Worm (Caenorhabditis elegans): ENCODE measurements around the gene spe-18.

spe-18 gene

DNA sequence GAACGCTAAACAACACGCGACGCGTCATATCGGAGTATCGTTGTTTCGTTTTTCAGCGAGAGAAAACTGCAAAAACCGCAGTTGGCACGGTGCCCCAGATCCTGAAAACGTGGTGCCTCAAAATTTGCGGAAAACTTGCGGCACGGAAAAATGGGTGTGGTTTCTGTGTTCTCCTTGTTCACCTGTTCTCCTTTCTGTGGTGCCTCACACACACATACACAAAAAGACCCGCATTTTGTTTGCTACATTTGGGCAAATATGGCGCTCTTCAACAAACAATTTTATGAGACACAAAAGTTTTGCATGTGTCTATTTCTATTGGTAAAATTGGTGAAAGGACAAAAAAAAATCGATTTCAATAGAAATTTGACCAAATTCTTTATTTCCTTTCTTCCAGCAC lies 45.6 kb upstream of the spe-18 start:
- TF ChIP-seq unc-39 (tag; optimal IDR thresholded peaks at IDR 0.05) (no peak), ztf-1 (GFP tag; conservative IDR thresholded peaks at IDR 0.05) (no peak), nhr-129 (tag; optimal IDR thresholded peaks at IDR 0.05) (no peak), blmp-1 (tag; optimal IDR thresholded peaks at IDR 0.05; ENCODE audit: insufficient read depth) (no peak), crh-2 (tag; optimal IDR thresholded peaks at IDR 0.05) (no peak), nhr-25 (tag; optimal IDR thresholded peaks at IDR 0.05) (no peak)

- TF ChIP-seq lin-13 (GFP tag; optimal IDR thresholded peaks at IDR 0.05) (no peak), unc-55 (GFP tag; optimal IDR thresholded peaks at IDR 0.05) (peak; percentile 35), fos-1 (tag; optimal IDR thresholded peaks at IDR 0.05) (peak; percentile 69), elt-1 (tag; optimal IDR thresholded peaks at IDR 0.05) (no peak), C34F6.9 (tag; optimal IDR thresholded peaks at IDR 0.05) (peak; percentile 28), F13H6.1 (tag; optimal IDR thresholded peaks at IDR 0.05) (peak; percentile 22), lsy-2 (tag; optimal IDR thresholded peaks at IDR 0.05) (peak in 1 of 2 experiments; percentile 23), nhr-129 (tag; optimal IDR thresholded peaks at IDR 0.05) (peak; percentile 64), nhr-237 (tag; optimal IDR thresholded peaks at IDR 0.05) (no peak), sem-4 (tag; optimal IDR thresholded peaks at IDR 0.05) (peak; percentile 13)
Measured at ce11 chrII:13196689-13197280, 43.6 kb upstream of the spe-18 start.

DNA sequence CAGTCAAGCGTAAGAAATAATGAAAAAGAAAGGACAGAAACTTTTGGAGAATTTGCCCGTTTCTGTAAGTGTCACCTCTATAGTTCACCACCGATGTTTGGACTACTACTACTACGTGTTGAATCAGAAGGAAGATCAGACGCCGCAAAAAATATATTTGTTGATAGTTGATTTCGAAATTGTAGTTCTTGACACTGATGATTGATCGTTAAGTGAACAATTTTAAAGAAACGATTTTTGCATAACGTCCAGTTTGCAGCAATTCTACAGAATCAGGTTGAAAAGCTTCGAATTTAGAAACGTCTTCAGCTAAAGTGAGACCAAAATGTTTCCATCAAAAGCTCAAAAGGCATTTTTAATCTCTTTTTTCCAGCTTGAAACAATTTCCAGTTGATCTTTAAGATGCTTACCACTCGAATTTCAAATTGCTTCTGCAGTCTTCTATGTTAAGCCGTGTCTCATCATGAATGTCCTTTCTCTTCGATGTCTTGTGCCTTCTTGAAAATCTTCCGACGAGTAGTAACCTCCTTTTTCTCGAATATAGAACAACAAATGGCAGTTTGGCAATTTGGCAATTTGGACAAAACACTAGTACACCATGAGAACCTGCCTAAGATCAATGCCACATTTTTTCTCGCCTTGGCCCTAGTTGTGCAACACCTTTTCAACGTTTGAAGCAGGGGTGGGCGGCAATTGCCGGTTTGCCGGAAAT lies 42.7 kb upstream of the spe-18 start:
- TF ChIP-seq mab-5 (tag; optimal IDR thresholded peaks at IDR 0.05) (no peak), nhr-25 (tag; optimal IDR thresholded peaks at IDR 0.05) (peak; percentile 10)

- TF ChIP-seq nhr-129 (tag; optimal IDR thresholded peaks at IDR 0.05) (peak; percentile 87), lin-11 (tag; optimal IDR thresholded peaks at IDR 0.05) (no peak), sma-9 (GFP tag; optimal IDR thresholded peaks at IDR 0.05) (peak; percentile 64), sma-9 (tag; optimal IDR thresholded peaks at IDR 0.05) (no peak), F13H6.1 (tag; optimal IDR thresholded peaks at IDR 0.05) (peak; percentile 66), peb-1 (tag; optimal IDR thresholded peaks at IDR 0.05) (no peak), skn-1 (tag; optimal IDR thresholded peaks at IDR 0.05) (no peak), C34F6.9 (tag; optimal IDR thresholded peaks at IDR 0.05) (peak; percentile 83), egl-27 (tag; optimal IDR thresholded peaks at IDR 0.05) (no peak), nhr-23 (tag; optimal IDR thresholded peaks at IDR 0.05) (no peak), ceh-16 (tag; optimal IDR thresholded peaks at IDR 0.05) (no peak), nhr-11 (tag; optimal IDR thresholded peaks at IDR 0.05) (no peak), R02D3.7 (tag; optimal IDR thresholded peaks at IDR 0.05) (no peak), sma-3 (GFP tag; optimal IDR thresholded peaks at IDR 0.05) (peak; percentile 0), aly-2 (tag; optimal IDR thresholded peaks at IDR 0.05) (no peak), elt-1 (tag; optimal IDR thresholded peaks at IDR 0.05) (no peak), blmp-1 (tag; optimal IDR thresholded peaks at IDR 0.05; ENCODE audit: insufficient read depth) (no peak), fos-1 (tag; optimal IDR thresholded peaks at IDR 0.05) (peak; percentile 80), ztf-1 (GFP tag; conservative IDR thresholded peaks at IDR 0.05) (no peak), Y55F3AM.14 (GFP tag; optimal IDR thresholded peaks at IDR 0.05) (no peak), gmeb-1 (tag; optimal IDR thresholded peaks at IDR 0.05) (no peak), ztf-11 (tag; optimal IDR thresholded peaks at IDR 0.05) (no peak), nhr-6 (tag; optimal IDR thresholded peaks at IDR 0.05) (peak; percentile 58), nhr-21 (tag; optimal IDR thresholded peaks at IDR 0.05) (peak; percentile 3), nhr-77 (tag; optimal IDR thresholded peaks at IDR 0.05) (no peak), lsy-2 (tag; optimal IDR thresholded peaks at IDR 0.05) (peak; percentile 21 to 67), crh-2 (tag; optimal IDR thresholded peaks at IDR 0.05) (peak; percentile 79), mab-5 (tag; optimal IDR thresholded peaks at IDR 0.05) (peak; percentile 49), lin-13 (GFP tag; optimal IDR thresholded peaks at IDR 0.05) (peak; percentile 69), ama-1 (optimal IDR thresholded peaks at IDR 0.05) (no peak), unc-62 (GFP tag; optimal IDR thresholded peaks at IDR 0.05) (no peak), nhr-25 (tag; optimal IDR thresholded peaks at IDR 0.05) (peak; percentile 5), ceh-82 (tag; optimal IDR thresholded peaks at IDR 0.05) (no peak), elt-3 (tag; optimal IDR thresholded peaks at IDR 0.05) (no peak), zag-1 (tag; optimal IDR thresholded peaks at IDR 0.05) (peak; percentile 37), sem-4 (tag; optimal IDR thresholded peaks at IDR 0.05) (peak; percentile 73), ztf-4 (tag; optimal IDR thresholded peaks at IDR 0.05) (no peak), snpc-4 (tag; optimal IDR thresholded peaks at IDR 0.05) (peak; percentile 10), nhr-12 (tag; optimal IDR thresholded peaks at IDR 0.05) (no peak), unc-55 (GFP tag; optimal IDR thresholded peaks at IDR 0.05) (peak; percentile 63), unc-39 (tag; optimal IDR thresholded peaks at IDR 0.05) (no peak), mdl-1 (tag; optimal IDR thresholded peaks at IDR 0.05) (no peak), alr-1 (tag; optimal IDR thresholded peaks at IDR 0.05) (no peak)
Measured at ce11 chrII:13195163-13195562, 42.0 kb upstream of the spe-18 start, which contains the start of gene lec-1. TSS of gene lec-1 (plus strand) at chrII:13195549.
